Fruit fly (Drosophila melanogaster): Measurements from ENCODE around the gene CG11590.

The CG11590 gene

dm6 chrX:14211250-14211944 is 11.4 kb downstream of the CG11590 start (continued):
- TF ChIP-seq dm (GFP tag; optimal IDR thresholded peaks at IDR 0.05) (no peak), Deaf1 (tag; optimal IDR thresholded peaks at IDR 0.05) (peak; percentile 76), dmrt11E (tag; optimal IDR thresholded peaks at IDR 0.05) (peak; percentile 11), Sox100B (GFP tag; optimal IDR thresholded peaks at IDR 0.05) (peak; percentile 14), CG33557 (GFP tag; optimal IDR thresholded peaks at IDR 0.05) (no peak), sd (tag; optimal IDR thresholded peaks at IDR 0.05) (peak; percentile 2), CG9817 (tag; optimal IDR thresholded peaks at IDR 0.05) (no peak), CG6791 (GFP tag; IDR thresholded peaks at IDR 0.05; ENCODE audit: partially characterized antibody) (peak; percentile 50; the same call in 1 of the 3 replicates), CG31365 (tag; optimal IDR thresholded peaks at IDR 0.05) (no peak), Rfx (GFP tag; IDR thresholded peaks at IDR 0.05) (peak; percentile 31; the same call in 1 of the 2 replicates), tgo (GFP tag; IDR thresholded peaks at IDR 0.05) (no peak), Mes4 (GFP tag; optimal IDR thresholded peaks at IDR 0.05) (no peak), Bgb (GFP tag; IDR thresholded peaks at IDR 0.05; ENCODE audit: partially characterized antibody) (peak; percentile 24; the same call in 1 of the 2 replicates), gcm (GFP tag; optimal IDR thresholded peaks at IDR 0.05) (no peak), cg (GFP tag; optimal IDR thresholded peaks at IDR 0.05) (peak; percentile 45), CG4360 (GFP tag; IDR thresholded peaks at IDR 0.05) (no peak), onecut (GFP tag; IDR thresholded peaks at IDR 0.05) (no peak), CG13287 (GFP tag; IDR thresholded peaks at IDR 0.05; ENCODE audit: partially characterized antibody) (peak; percentile 46; the same call in 1 of the 2 replicates), wek (GFP tag; optimal IDR thresholded peaks at IDR 0.05) (no peak), Opbp (GFP tag; IDR thresholded peaks at IDR 0.05; ENCODE audit: partially characterized antibody) (peak; percentile 45; the same call in 1 of the 3 replicates), so (GFP tag; IDR thresholded peaks at IDR 0.05) (0 out of 3 replicates have a peak, but pooled peaks have one; percentile 34), D19B (GFP tag; optimal IDR thresholded peaks at IDR 0.05) (no peak), CG10959 (GFP tag; IDR thresholded peaks at IDR 0.05) (no peak), vvl (GFP tag; IDR thresholded peaks at IDR 0.05) (peak; percentile 44; the same call in 1 of the 2 replicates), NC2α (GFP tag; optimal IDR thresholded peaks at IDR 0.05) (peak; percentile 2), CG17361 (GFP tag; IDR thresholded peaks at IDR 0.05) (peak; percentile 57; the same call in 2 of the 3 replicates), tio (GFP tag; optimal IDR thresholded peaks at IDR 0.05) (peak; percentile 6), vfl (GFP tag; optimal IDR thresholded peaks at IDR 0.05) (no peak), CG3838 (GFP tag; optimal IDR thresholded peaks at IDR 0.05) (peak; percentile 23), tll (GFP tag; optimal IDR thresholded peaks at IDR 0.05) (no peak), bbx (GFP tag; IDR thresholded peaks at IDR 0.05; ENCODE audit: partially characterized antibody) (peak; percentile 45; the same call in 1 of the 2 replicates), bowl (GFP tag; IDR thresholded peaks at IDR 0.05) (no peak), trem (tag; optimal IDR thresholded peaks at IDR 0.05) (no peak), CG2889 (GFP tag; IDR thresholded peaks at IDR 0.05) (no peak), zf30C (GFP tag; optimal IDR thresholded peaks at IDR 0.05) (peak; percentile 2), z (GFP tag; IDR thresholded peaks at IDR 0.05) (no peak), yki (optimal IDR thresholded peaks at IDR 0.05) (peak; percentile 37), sqz (GFP tag; optimal IDR thresholded peaks at IDR 0.05) (peak; percentile 1), CG7839 (tag; optimal IDR thresholded peaks at IDR 0.05) (peak; percentile 5), chinmo (GFP tag; IDR thresholded peaks at IDR 0.05; ENCODE audit: partially characterized antibody) (peak; percentile 79; the same call in 3 of the 4 replicates), CG4328 (GFP tag; optimal IDR thresholded peaks at IDR 0.05) (no peak), stwl (tag; optimal IDR thresholded peaks at IDR 0.05) (peak; percentile 20), H2.0 (GFP tag; IDR thresholded peaks at IDR 0.05) (no peak), Awh (GFP tag; IDR thresholded peaks at IDR 0.05) (no peak), B-H1 (GFP tag; IDR thresholded peaks at IDR 0.05) (no peak), CG6654 (GFP tag; optimal IDR thresholded peaks at IDR 0.05) (no peak), Meics (GFP tag; optimal IDR thresholded peaks at IDR 0.05) (peak; percentile 3), jumu (GFP tag; optimal IDR thresholded peaks at IDR 0.05) (no peak), nmo (GFP tag; optimal IDR thresholded peaks at IDR 0.05) (no peak)

Data from whole organism, embryonic.